Worm (Caenorhabditis elegans) whole organism, L4 larva: Measurements from ENCODE around the gene clec-171.

Source experiments
- aha-1 ChIP-seq: fragments of 150-350 bp; peaks from one replicate; lab custom pipeline; 2014; ENCODE audit warnings: missing biosample characterization, missing genetic modification characterization
- lsy-2 ChIP-seq, 2 experiments: fragments of 150-350 bp in 1 of 2; sonication (generic microtip) in 1 of 2; optimal IDR thresholded peaks; 2 replicates each; lab custom pipeline; 2014 to 2017; ENCODE audit warnings: missing biosample characterization in 2 of 2, missing genetic modification characterization in 2 of 2
- set-16 ChIP-seq: fragments of 200-800 bp; sonication (Bioruptor generic); IDR thresholded peaks from 2 replicates; pipeline ENCODE4 v1.3.6; 2022; ENCODE audit warnings: missing genetic modification reagents, missing genetic modification characterization, missing compliant biosample characterization

clec-171 gene

DNA sequence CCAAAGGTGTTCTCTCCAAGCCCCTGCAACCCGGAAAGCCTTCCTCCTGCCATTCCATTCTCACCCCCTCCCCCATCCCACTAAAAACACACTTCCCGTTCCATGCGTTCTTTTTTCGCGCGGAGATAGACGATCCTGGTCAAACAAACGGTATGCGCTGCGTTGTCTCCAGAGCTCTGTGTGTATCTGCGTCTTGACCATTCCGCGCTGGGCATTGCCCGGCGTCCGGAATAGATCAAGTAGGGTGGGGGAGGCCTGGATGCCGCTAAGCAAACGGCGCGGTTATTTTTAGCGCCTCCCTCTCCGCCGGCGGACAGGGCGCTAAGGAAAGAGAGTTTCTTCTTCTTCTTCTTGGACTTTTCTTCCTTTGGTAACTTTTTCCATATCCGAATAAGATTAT is 51.9 kb downstream of the clec-171 start:
- TF ChIP-seq set-16 (peak; percentile 66), aha-1 (tag; lab: Kevin White, UChicago) (peak; percentile 10), lsy-2 (tag; optimal IDR thresholded peaks at IDR 0.05; lab: Kevin White, UChicago) (no peak)
